Worm (Caenorhabditis elegans): ENCODE data around the gene cox-15.
A peak's percentile ranks its signal among the peaks of the same experiment; 100 is the strongest.

cox-15 gene

DNA sequence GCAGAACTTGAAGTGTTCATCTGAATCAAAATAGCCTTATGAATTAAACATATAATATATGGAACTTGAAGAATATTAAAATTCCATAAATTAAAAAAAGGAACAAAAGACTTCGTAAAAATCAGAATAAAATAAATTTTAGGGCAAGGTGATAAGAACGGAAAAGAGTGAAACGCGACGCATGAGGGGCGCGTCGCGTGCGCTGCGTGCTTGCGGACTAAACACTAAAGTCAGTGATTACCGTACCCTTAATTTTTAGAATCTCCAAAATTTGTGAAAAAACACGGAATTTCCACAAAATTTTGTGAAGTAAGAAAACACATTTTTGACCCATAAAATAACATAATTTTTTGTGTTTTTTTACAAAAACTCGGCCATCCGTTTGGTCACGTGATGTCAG, 26.4 kb upstream of the cox-15 start, which contains the start of gene T05B9.1:
Gene T05B9.1, minus strand, starts transcription at position 20 of the 400 bp plus-strand sequence.
- no peak for TF ChIP-seq somi-1 (GFP tag; optimal IDR thresholded peaks at IDR 0.05)
- 0 out of 2 replicates have a peak, but pooled peaks have one; percentile 6 for TF ChIP-seq dox-1 (GFP tag; IDR thresholded peaks at IDR 0.05)
- no peak for TF ChIP-seq F55B11.4 (tag; optimal IDR thresholded peaks at IDR 0.05; ENCODE audit: borderline replicate concordance, insufficient read depth)
- TF ChIP-seq ztf-6 (GFP tag; IDR thresholded peaks at IDR 0.05) = no peak
- peak; percentile 95 for TF ChIP-seq madf-3 (GFP tag; IDR thresholded peaks at IDR 0.05)
- TF ChIP-seq lsl-1 (GFP tag; optimal IDR thresholded peaks at IDR 0.05) = peak; percentile 81
- TF ChIP-seq efl-1 (GFP tag; optimal IDR thresholded peaks at IDR 0.05) = peak; percentile 38

DNA sequence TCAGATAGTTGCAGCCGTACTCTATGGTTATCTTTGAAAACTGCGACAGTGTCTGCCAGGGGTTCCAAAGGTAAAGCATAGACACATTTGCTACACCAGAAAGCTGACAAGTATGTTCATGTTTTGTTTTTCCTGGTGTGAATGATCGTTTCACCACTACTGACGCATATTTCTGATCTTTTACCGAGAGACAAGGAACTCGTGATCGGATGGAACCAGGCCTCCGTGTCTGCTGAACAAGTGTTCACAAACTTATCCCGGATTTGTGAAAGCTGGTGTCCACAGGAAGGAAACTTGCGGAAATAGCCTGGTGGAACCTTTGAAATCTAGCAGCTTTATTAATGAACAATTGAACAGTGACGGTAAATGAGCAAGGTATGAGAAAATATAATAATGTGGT, 25.0 kb upstream of the cox-15 start:
- TF ChIP-seq athp-1 (tag; optimal IDR thresholded peaks at IDR 0.05) (peak; percentile 13), mel-28 (tag; optimal IDR thresholded peaks at IDR 0.05; ENCODE audit: borderline replicate concordance) (no peak), snpc-1.1 (tag; optimal IDR thresholded peaks at IDR 0.05; ENCODE audit: insufficient read depth) (peak; percentile 21), Y56A3A.18 (GFP tag; IDR thresholded peaks at IDR 0.05) (0 out of 2 replicates have a peak, but pooled peaks have one; percentile 31), tbx-9 (tag; optimal IDR thresholded peaks at IDR 0.05; ENCODE audit: borderline replicate concordance) (no peak), aptf-3 (GFP tag; IDR thresholded peaks at IDR 0.05) (no peak), atf-7 (tag; optimal IDR thresholded peaks at IDR 0.05) (no peak), zfh-2 (GFP tag; conservative IDR thresholded peaks at IDR 0.05) (no peak), bed-2 (GFP tag; IDR thresholded peaks at IDR 0.05) (no peak), tbp1 (GFP tag; optimal IDR thresholded peaks at IDR 0.05) (peak; percentile 2), ceh-79 (tag; optimal IDR thresholded peaks at IDR 0.05) (no peak), him-1 (tag; optimal IDR thresholded peaks at IDR 0.05) (no peak), sdz-38 (tag; optimal IDR thresholded peaks at IDR 0.05) (no peak), Y67H2A.10 (GFP tag; conservative IDR thresholded peaks at IDR 0.05) (no peak), F10E7.11 (tag; optimal IDR thresholded peaks at IDR 0.05) (no peak), lin-54 (GFP tag; optimal IDR thresholded peaks at IDR 0.05) (peak; percentile 36), ztf-28 (GFP tag; IDR thresholded peaks at IDR 0.05) (no peak), nhr-90 (tag; optimal IDR thresholded peaks at IDR 0.05) (no peak), lir-1 (GFP tag; conservative IDR thresholded peaks at IDR 0.05) (no peak), lin-40 (tag; optimal IDR thresholded peaks at IDR 0.05) (no peak), T07F8.4 (tag; optimal IDR thresholded peaks at IDR 0.05) (no peak), unc-62 (GFP tag; optimal IDR thresholded peaks at IDR 0.05) (no peak), hlh-26 (GFP tag; conservative IDR thresholded peaks at IDR 0.05) (no peak), F57A8.1 (GFP tag; optimal IDR thresholded peaks at IDR 0.05) (no peak), hmg-20 (GFP tag; IDR thresholded peaks at IDR 0.05) (no peak), ceh-40 (GFP tag; IDR thresholded peaks at IDR 0.05) (0 out of 2 replicates have a peak, but pooled peaks have one; percentile 37), tlf-1 (GFP tag; optimal IDR thresholded peaks at IDR 0.05) (no peak), sptf-2 (GFP tag; optimal IDR thresholded peaks at IDR 0.05) (no peak), hlh-12 (tag; optimal IDR thresholded peaks at IDR 0.05) (no peak), pha-4 (tag; optimal IDR thresholded peaks at IDR 0.05) (no peak), ZK185.1 (tag; optimal IDR thresholded peaks at IDR 0.05; ENCODE audit: poor library complexity, severe bottlenecking) (no peak), cebp-2 (GFP tag; IDR thresholded peaks at IDR 0.05) (no peak), let-607 (tag; optimal IDR thresholded peaks at IDR 0.05) (no peak), F33H1.4 (GFP tag; IDR thresholded peaks at IDR 0.05) (0 out of 2 replicates have a peak, but pooled peaks have one; percentile 18), nhr-27 (tag; optimal IDR thresholded peaks at IDR 0.05) (no peak), Y53G8AR.9 (GFP tag; conservative IDR thresholded peaks at IDR 0.05) (peak; percentile 74; the same call in 1 of the 2 replicates), F37B4.10 (GFP tag; IDR thresholded peaks at IDR 0.05) (no peak), B0019.2 (GFP tag; conservative IDR thresholded peaks at IDR 0.05) (no peak), pbrm-1 (GFP tag; IDR thresholded peaks at IDR 0.05) (0 out of 2 replicates have a peak, but pooled peaks have one; percentile 42), efl-1 (GFP tag; optimal IDR thresholded peaks at IDR 0.05) (peak; percentile 13), nhr-179 (tag; optimal IDR thresholded peaks at IDR 0.05) (no peak)
